Worm (Caenorhabditis elegans) whole organism, L4 larva: Measurements from ENCODE around the gene F09E10.5.

Source experiments
- D1046.2 ChIP-seq: fragments of 200-800 bp; sonication (Bioruptor generic); IDR thresholded peaks from 2 replicates; pipeline ENCODE4 v1.3.6; 2022; ENCODE audit warnings: missing genetic modification characterization, missing compliant biosample characterization
- F10B5.3 ChIP-seq: sonication (generic microtip); optimal IDR thresholded peaks from 2 replicates; lab custom pipeline; 2016; ENCODE audit warnings: mild to moderate bottlenecking, missing genetic modification characterization, missing compliant biosample characterization
- F26F4.8 ChIP-seq: fragments of 200-800 bp; sonication (Bioruptor generic); conservative IDR thresholded peaks from 2 replicates; pipeline ENCODE4 v1.3.6; 2022; ENCODE audit warnings: missing genetic modification characterization, missing compliant biosample characterization
- F37D6.2 ChIP-seq: sonication (generic microtip); optimal IDR thresholded peaks from 2 replicates; lab custom pipeline; 2016; ENCODE audit warnings: mild to moderate bottlenecking, missing genetic modification characterization, missing compliant biosample characterization
- F44E2.7 ChIP-seq: fragments of 200-800 bp; sonication (Bioruptor generic); IDR thresholded peaks from 2 replicates; pipeline ENCODE4 v2.1.2; 2022; ENCODE audit warnings: missing genetic modification characterization, missing compliant biosample characterization
- Y5F2A.4 ChIP-seq: fragments of 200-800 bp; sonication (Bioruptor generic); optimal IDR thresholded peaks from 2 replicates; lab custom pipeline; 2018; ENCODE audit warnings: mild to moderate bottlenecking, missing genetic modification characterization, missing compliant biosample characterization
- ZK337.2 ChIP-seq: fragments of 200-800 bp; sonication (Bioruptor generic); IDR thresholded peaks from 2 replicates; pipeline ENCODE4 v1.3.6; 2022; ENCODE audit warnings: missing genetic modification reagents, missing genetic modification characterization, missing compliant biosample characterization
- arid-1 ChIP-seq: fragments of 200-800 bp; sonication (Bioruptor generic); conservative IDR thresholded peaks from 2 replicates; pipeline ENCODE4 v1.3.6; 2022; ENCODE audit warnings: missing genetic modification reagents, missing genetic modification characterization, missing compliant biosample characterization
- ceh-28 ChIP-seq: fragments of 150-350 bp; optimal IDR thresholded peaks from 2 replicates; lab custom pipeline; 2014; ENCODE audit warnings: missing biosample characterization, missing genetic modification reagents, missing genetic modification characterization
- ceh-32 ChIP-seq: sonication (generic microtip); optimal IDR thresholded peaks from 2 replicates; lab custom pipeline; 2016; ENCODE audit warnings: mild to moderate bottlenecking, missing genetic modification characterization, missing compliant biosample characterization; ENCODE audit not compliant: poor library complexity
- ceh-62 ChIP-seq: sonication (generic microtip); optimal IDR thresholded peaks from 2 replicates; lab custom pipeline; 2017; ENCODE audit warnings: missing biosample characterization, missing genetic modification characterization
- ces-1 ChIP-seq: fragments of 150-350 bp; sonication (generic microtip); optimal IDR thresholded peaks from 4 replicates; lab custom pipeline; 2014; ENCODE audit warnings: missing biosample characterization, missing genetic modification reagents, missing genetic modification characterization
- daf-12 ChIP-seq: fragments of 150-350 bp; optimal IDR thresholded peaks from 2 replicates; lab custom pipeline; 2014; ENCODE audit warnings: missing biosample characterization, missing genetic modification reagents, missing genetic modification characterization
- daf-16 ChIP-seq, 3 experiments: sonication (generic microtip); optimal IDR thresholded peaks; 2 replicates each; lab custom pipeline; 2016 to 2017; ENCODE audit warnings: missing genetic modification characterization in 3 of 3, missing genetic modification reagents in 3 of 3, mild to moderate bottlenecking in 2 of 3, missing compliant biosample characterization in 2 of 3, missing biosample characterization in 1 of 3, moderate library complexity in 1 of 3
- daf-8 ChIP-seq: fragments of 200-800 bp; sonication (Bioruptor generic); IDR thresholded peaks from 2 replicates; pipeline ENCODE4 v1.3.6; 2022; ENCODE audit warnings: missing genetic modification characterization, missing compliant biosample characterization
- dmd-9 ChIP-seq: fragments of 200-800 bp; sonication (Bioruptor generic); IDR thresholded peaks from 2 replicates; pipeline ENCODE4 v1.3.6; 2022; ENCODE audit warnings: missing genetic modification reagents, missing genetic modification characterization, missing compliant biosample characterization
- duxl-1 ChIP-seq: sonication (generic microtip); optimal IDR thresholded peaks from 2 replicates; lab custom pipeline; 2016; ENCODE audit warnings: mild to moderate bottlenecking, missing genetic modification characterization, moderate library complexity, missing compliant biosample characterization; ENCODE audit not compliant: poor library complexity
- dve-1 ChIP-seq: sonication (generic microtip); optimal IDR thresholded peaks from 2 replicates; lab custom pipeline; 2017; ENCODE audit warnings: antibody characterized with exemption, mild to moderate bottlenecking, missing genetic modification characterization, missing compliant biosample characterization; ENCODE audit not compliant: insufficient read depth
- egl-43 ChIP-seq: fragments of 200-800 bp; sonication (Bioruptor generic); IDR thresholded peaks from 2 replicates; pipeline ENCODE4 v1.3.6; 2022; ENCODE audit warnings: missing genetic modification reagents, missing genetic modification characterization, missing compliant biosample characterization
- hlh-11 ChIP-seq: fragments of 200-800 bp; sonication (Bioruptor generic); optimal IDR thresholded peaks from 2 replicates; lab custom pipeline; 2018; ENCODE audit warnings: mild to moderate bottlenecking, missing genetic modification characterization, missing compliant biosample characterization
- hlh-30 ChIP-seq: sonication (generic microtip); optimal IDR thresholded peaks from 2 replicates; lab custom pipeline; 2017; ENCODE audit warnings: antibody characterized with exemption, mild to moderate bottlenecking, missing genetic modification characterization, missing compliant biosample characterization; ENCODE audit not compliant: insufficient read depth
- lin-13 ChIP-seq: fragments of 150-350 bp; optimal IDR thresholded peaks from 2 replicates; lab custom pipeline; 2014; ENCODE audit warnings: missing biosample characterization, missing genetic modification reagents, missing genetic modification characterization
- lin-15B ChIP-seq: fragments of 150-350 bp; sonication (generic microtip); optimal IDR thresholded peaks from 3 replicates; lab custom pipeline; 2014; ENCODE audit warnings: missing biosample characterization, missing genetic modification characterization
- lin-29 ChIP-seq: fragments of 200-800 bp; sonication (Bioruptor generic); IDR thresholded peaks from 2 replicates; pipeline ENCODE4 v1.3.6; 2022; ENCODE audit warnings: missing genetic modification reagents, missing genetic modification characterization, missing compliant biosample characterization
- lsy-2 ChIP-seq, 2 experiments: fragments of 150-350 bp in 1 of 2; sonication (generic microtip) in 1 of 2; optimal IDR thresholded peaks; 2 replicates each; lab custom pipeline; 2014 to 2017; ENCODE audit warnings: missing biosample characterization in 2 of 2, missing genetic modification characterization in 2 of 2
- madf-9 ChIP-seq: fragments of 200-800 bp; sonication (Bioruptor generic); conservative IDR thresholded peaks from 2 replicates; pipeline ENCODE4 v1.3.6; 2022; ENCODE audit warnings: missing genetic modification reagents, missing genetic modification characterization, missing compliant biosample characterization
- mdl-1 ChIP-seq, 2 experiments: fragments of 150-350 bp in 1 of 2; sonication (generic microtip) in 1 of 2; optimal IDR thresholded peaks; 2 replicates each; lab custom pipeline; 2014 to 2017; ENCODE audit warnings: missing biosample characterization in 2 of 2, missing genetic modification characterization in 2 of 2
- mes-2 ChIP-seq: sonication (generic microtip); optimal IDR thresholded peaks from 2 replicates; lab custom pipeline; 2016; ENCODE audit warnings: missing genotype, mild to moderate bottlenecking, missing genetic modification characterization, missing compliant biosample characterization; ENCODE audit not compliant: poor library complexity, severe bottlenecking
- mxl-2 ChIP-seq: fragments of 200-800 bp; sonication (Bioruptor generic); conservative IDR thresholded peaks from 2 replicates; pipeline ENCODE4 v1.3.6; 2022; ENCODE audit warnings: missing genetic modification reagents, missing genetic modification characterization, missing compliant biosample characterization
- mxl-3 ChIP-seq: fragments of 200-800 bp; sonication (Bioruptor generic); optimal IDR thresholded peaks from 2 replicates; lab custom pipeline; 2018; ENCODE audit warnings: mild to moderate bottlenecking, missing genetic modification characterization, missing compliant biosample characterization
- nhr-10 ChIP-seq: fragments of 150-350 bp; optimal IDR thresholded peaks from 2 replicates; lab custom pipeline; 2014; ENCODE audit warnings: missing biosample characterization, missing genetic modification characterization
- nhr-11 ChIP-seq: fragments of 150-350 bp; optimal IDR thresholded peaks from 2 replicates; lab custom pipeline; 2014; ENCODE audit warnings: missing biosample characterization, missing genetic modification characterization
- nhr-25 ChIP-seq: sonication (generic microtip); optimal IDR thresholded peaks from 2 replicates; lab custom pipeline; 2017; ENCODE audit warnings: missing genetic modification characterization, mild to moderate bottlenecking, missing compliant biosample characterization, antibody characterized with exemption, moderate library complexity, borderline replicate concordance; ENCODE audit not compliant: insufficient read depth
- nhr-28 ChIP-seq: fragments of 150-350 bp; optimal IDR thresholded peaks from 2 replicates; lab custom pipeline; 2014; ENCODE audit warnings: missing biosample characterization, missing genetic modification characterization
- nhr-42 ChIP-seq: fragments of 200-800 bp; sonication (Bioruptor generic); IDR thresholded peaks from 2 replicates; pipeline ENCODE4 v1.3.6; 2022; ENCODE audit warnings: missing genetic modification characterization, missing compliant biosample characterization
- nhr-6 ChIP-seq: fragments of 150-350 bp; optimal IDR thresholded peaks from 2 replicates; lab custom pipeline; 2014; ENCODE audit warnings: missing biosample characterization, missing genetic modification characterization
- nhr-76 ChIP-seq: fragments of 150-350 bp; optimal IDR thresholded peaks from 2 replicates; lab custom pipeline; 2014; ENCODE audit warnings: missing biosample characterization, missing genetic modification characterization
- php-3 ChIP-seq: fragments of 200-800 bp; sonication (Bioruptor generic); IDR thresholded peaks from 2 replicates; pipeline ENCODE4 v1.3.6; 2022; ENCODE audit warnings: missing genetic modification reagents, missing genetic modification characterization, missing compliant biosample characterization
- snpc-1.2 ChIP-seq: fragments of 200-800 bp; sonication (Bioruptor generic); IDR thresholded peaks from 2 replicates; pipeline ENCODE4 v1.3.6; 2022; ENCODE audit warnings: missing genetic modification reagents, missing genetic modification characterization, missing compliant biosample characterization
- snpc-4 ChIP-seq: fragments of 150-350 bp; optimal IDR thresholded peaks from 2 replicates; lab custom pipeline; 2014; ENCODE audit warnings: missing biosample characterization, missing genetic modification characterization
- unc-39 ChIP-seq: sonication (generic microtip); optimal IDR thresholded peaks from 2 replicates; lab custom pipeline; 2017; ENCODE audit warnings: missing biosample characterization, missing genetic modification characterization
- vab-7 ChIP-seq: fragments of 200-800 bp; sonication (Bioruptor generic); IDR thresholded peaks from 2 replicates; pipeline ENCODE4 v1.3.6; 2022; ENCODE audit warnings: missing genetic modification reagents, missing genetic modification characterization, missing compliant biosample characterization
- zag-1 ChIP-seq: fragments of 150-350 bp; optimal IDR thresholded peaks from 2 replicates; lab custom pipeline; 2014; ENCODE audit warnings: missing biosample characterization, missing genetic modification characterization
- zfp-2 ChIP-seq: sonication (generic microtip); optimal IDR thresholded peaks from 2 replicates; lab custom pipeline; 2016; ENCODE audit warnings: mild to moderate bottlenecking, missing genetic modification characterization, missing compliant biosample characterization
- zfp-3 ChIP-seq: fragments of 200-800 bp; sonication (Bioruptor generic); conservative IDR thresholded peaks from 2 replicates; pipeline ENCODE4 v1.3.6; 2022; ENCODE audit warnings: missing genetic modification reagents, missing genetic modification characterization, missing compliant biosample characterization
- ztf-7 ChIP-seq: fragments of 150-350 bp; optimal IDR thresholded peaks from 2 replicates; lab custom pipeline; 2014; ENCODE audit warnings: missing biosample characterization, missing genetic modification characterization

F09E10.5 gene

DNA sequence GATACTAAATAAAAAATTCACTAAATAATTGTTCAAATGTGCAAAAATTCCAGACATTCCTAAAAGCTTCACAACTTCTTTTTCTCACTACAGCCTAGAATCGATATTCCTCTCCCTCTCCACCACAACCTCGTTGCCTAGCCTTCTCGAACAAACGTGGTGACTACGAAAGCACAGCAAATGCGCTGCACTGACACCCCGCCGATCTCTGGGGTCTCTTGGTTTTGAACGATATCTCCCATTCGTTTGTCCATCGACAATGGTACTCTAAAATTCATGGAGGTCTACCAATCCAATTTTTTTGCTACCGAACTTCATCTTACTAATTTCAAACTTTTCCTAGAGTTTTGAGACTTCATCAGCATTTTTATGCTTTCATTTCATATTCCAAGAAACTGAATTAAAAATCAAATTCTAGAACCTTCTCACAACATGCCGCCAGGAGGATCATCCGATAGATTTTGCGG is 43.8 kb downstream of the F09E10.5 start, which contains the start of gene W05H7.1 (continued):
- TF ChIP-seq mes-2 (tag; lab: Kevin White, UChicago) (peak; percentile 55), dve-1 (tag; lab: Kevin White, UChicago) (peak; percentile 59), ceh-28 (no peak), nhr-11 (tag; lab: Kevin White, UChicago) (peak; percentile 22), hlh-30 (peak; percentile 57), daf-16 (GFP tag; optimal IDR thresholded peaks at IDR 0.05; lab: Kevin White, UChicago) (no peak), daf-16 (tag; optimal IDR thresholded peaks at IDR 0.05; lab: Kevin White, UChicago) (peak; percentile 14), snpc-4 (tag; lab: Kevin White, UChicago) (no peak), mdl-1 (tag; optimal IDR thresholded peaks at IDR 0.05; lab: Kevin White, UChicago) (peak in 1 of 2 experiments; percentile 18)
- TF ChIP-seq, all 104 proteins: peak for 17

- TF ChIP-seq daf-12 (tag; lab: Kevin White, UChicago), result no peak
- TF ChIP-seq nhr-28 (tag; lab: Kevin White, UChicago), result peak; percentile 82
- no peak for TF ChIP-seq F44E2.7
- no peak for TF ChIP-seq unc-39 (tag; lab: Kevin White, UChicago)
- TF ChIP-seq php-3 (GFP tag; lab: Robert Waterston, UW), result 0 out of 2 replicates have a peak, but pooled peaks have one; percentile 44
- TF ChIP-seq F10B5.3 (tag; lab: Kevin White, UChicago), result peak; percentile 71
- peak; percentile 41 for TF ChIP-seq Y5F2A.4
- TF ChIP-seq daf-8, result no peak
- TF ChIP-seq dmd-9 (GFP tag; lab: Robert Waterston, UW), result peak; percentile 77
- TF ChIP-seq zfp-3, result peak; percentile 71; the same call in 1 of the 2 replicates
- no peak for TF ChIP-seq nhr-76 (tag; lab: Kevin White, UChicago)
- TF ChIP-seq dve-1 (tag; lab: Kevin White, UChicago), result peak; percentile 97
- peak; percentile 94 for TF ChIP-seq nhr-11 (tag; lab: Kevin White, UChicago)
- TF ChIP-seq ZK337.2, result 0 out of 2 replicates have a peak, but pooled peaks have one; percentile 47
- TF ChIP-seq ztf-7 (tag; lab: Kevin White, UChicago), result peak; percentile 83
- peak; percentile 65 for TF ChIP-seq zfp-2
- peak; percentile 89 for TF ChIP-seq arid-1
- no peak for TF ChIP-seq mxl-2 (GFP tag; lab: Robert Waterston, UW)
- TF ChIP-seq mxl-3 (GFP tag; lab: Kevin White, UChicago), result peak; percentile 90
- TF ChIP-seq snpc-1.2, result no peak
- peak; percentile 49 for TF ChIP-seq ceh-32
- peak; percentile 87 for TF ChIP-seq duxl-1 (tag; lab: Kevin White, UChicago)
- TF ChIP-seq madf-9 (GFP tag; lab: Robert Waterston, UW), result peak; percentile 81
- TF ChIP-seq ceh-28, result peak; percentile 72
- TF ChIP-seq vab-7 (GFP tag; lab: Robert Waterston, UW), result peak; percentile 43; the same call in 1 of the 2 replicates
- peak; percentile 2 for TF ChIP-seq ces-1 (GFP tag; lab: Kevin White, UChicago)
- TF ChIP-seq F37D6.2 (tag; lab: Kevin White, UChicago), result peak; percentile 85
- TF ChIP-seq zag-1 (tag; lab: Kevin White, UChicago), result peak; percentile 58
- TF ChIP-seq lsy-2 (tag; optimal IDR thresholded peaks at IDR 0.05; lab: Kevin White, UChicago), result peak; percentile 81 to 93
- no peak for TF ChIP-seq nhr-10 (tag; lab: Kevin White, UChicago)
- no peak for TF ChIP-seq ceh-62 (tag; lab: Kevin White, UChicago)
- TF ChIP-seq nhr-6 (tag; lab: Kevin White, UChicago), result peak; percentile 92
- no peak for TF ChIP-seq D1046.2 (GFP tag; lab: Robert Waterston, UW)
- TF ChIP-seq nhr-42 (GFP tag; lab: Robert Waterston, UW), result peak; percentile 87; the same call in 1 of the 2 replicates
- TF ChIP-seq F26F4.8 (GFP tag; lab: Robert Waterston, UW), result no peak
- TF ChIP-seq lin-29, result no peak
- TF ChIP-seq hlh-11 (tag; lab: Kevin White, UChicago), result peak; percentile 99
- TF ChIP-seq nhr-25 (tag; lab: Kevin White, UChicago), result peak; percentile 87
- peak; percentile 67 for TF ChIP-seq lin-13
- no peak for TF ChIP-seq lin-15B (tag; lab: Kevin White, UChicago)
- peak; percentile 81 for TF ChIP-seq egl-43 (GFP tag; lab: Robert Waterston, UW)
Measured at ce11 chrX:1446593-1447141, 47.5 kb downstream of the F09E10.5 start, which contains the start of gene zfp-3. zfp-3 (minus strand) TSS chrX:1446643.
